Fruit fly (Drosophila melanogaster): Measurements from ENCODE around the gene Cpr65Ay.

The Cpr65Ay gene

DNA sequence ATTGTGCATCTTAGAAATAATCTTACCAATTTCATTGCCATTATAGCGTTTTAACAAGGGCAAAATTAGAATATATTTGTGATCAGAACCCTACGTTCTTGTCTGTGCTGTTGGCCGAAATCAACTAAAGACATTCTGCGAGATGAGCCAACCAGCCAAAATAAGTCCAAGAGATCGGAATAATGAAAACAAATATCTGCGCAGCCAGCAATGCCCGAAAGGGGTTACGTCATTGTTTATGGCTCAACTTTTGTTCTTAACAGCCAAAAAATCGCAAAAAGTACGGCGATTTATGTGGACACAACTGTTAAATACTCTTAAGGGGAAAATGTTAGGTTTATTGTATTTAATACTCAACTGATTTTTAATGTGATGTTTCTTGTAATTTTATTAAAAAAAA, at the start of gene Cpr65Ay:
TSS of gene Cpr65Ay (minus strand) at position 101 of the 400 bp plus-strand sequence.
- TF ChIP-seq CG9797 (GFP tag; optimal IDR thresholded peaks at IDR 0.05), result no peak
- TF ChIP-seq slbo (GFP tag; IDR thresholded peaks at IDR 0.05), result 0 out of 2 replicates have a peak, but pooled peaks have one; percentile 13
- TF ChIP-seq CG11696 (GFP tag; IDR thresholded peaks at IDR 0.05), result no peak
- no peak for TF ChIP-seq CG34224 (GFP tag; IDR thresholded peaks at IDR 0.05; ENCODE audit: partially characterized antibody)
- no peak for TF ChIP-seq slp2 (GFP tag; optimal IDR thresholded peaks at IDR 0.05)
- no peak for TF ChIP-seq sqz (GFP tag; optimal IDR thresholded peaks at IDR 0.05)
- TF ChIP-seq luna (GFP tag; optimal IDR thresholded peaks at IDR 0.05), result no peak
- TF ChIP-seq sr (GFP tag; IDR thresholded peaks at IDR 0.05), result no peak

DNA sequence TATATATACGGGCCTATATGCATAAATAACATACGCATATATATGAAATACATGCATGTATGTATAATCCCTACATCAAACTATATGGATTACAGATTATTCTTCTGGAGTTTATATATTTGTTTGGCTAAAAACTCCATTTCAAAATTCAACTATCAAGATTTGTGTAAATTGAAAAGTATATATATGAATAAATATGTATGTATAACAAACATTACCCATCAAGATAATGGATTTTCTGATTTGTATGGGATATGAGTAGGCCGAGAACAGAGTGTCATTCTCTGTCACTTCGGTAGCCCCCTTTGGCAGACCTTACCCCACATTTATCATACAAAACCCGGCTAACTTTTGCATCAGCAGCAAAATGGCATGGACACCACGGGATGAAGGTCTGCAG, 41.7 kb upstream of the Cpr65Ay start, which contains the start of gene CG8219:
TSS of gene CG8219 (plus strand) at position 301 of the 400 bp plus-strand sequence.
- TF ChIP-seq Ets65A (GFP tag) (no peak), Dfd (GFP tag; optimal IDR thresholded peaks at IDR 0.05) (no peak)

DNA sequence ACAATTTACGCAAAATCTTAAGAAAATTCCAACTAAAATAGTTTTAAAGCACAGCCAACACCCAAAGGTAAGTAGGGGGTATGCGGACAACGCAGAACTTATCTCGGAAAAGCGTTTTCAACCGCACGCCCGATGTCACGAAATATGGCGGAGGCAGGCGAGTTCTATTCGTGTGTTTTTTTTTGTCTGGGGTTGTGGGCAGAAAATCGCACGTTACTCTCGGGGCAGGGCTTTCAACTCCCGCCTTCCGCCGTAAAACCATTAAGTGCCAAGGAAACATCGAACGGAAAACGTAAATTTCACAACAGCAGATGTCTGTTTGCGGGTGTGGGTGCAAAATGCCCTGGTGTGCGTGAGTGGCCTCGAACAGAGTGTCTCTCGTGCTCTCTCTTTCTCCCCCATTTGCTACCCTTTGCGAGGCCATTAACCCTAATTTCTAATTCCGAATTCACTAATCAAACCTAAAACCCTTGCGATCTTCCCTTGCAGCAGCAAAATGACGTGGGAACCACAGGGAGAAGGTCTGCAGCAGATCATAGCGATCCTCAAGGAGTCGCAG, 35.2 kb upstream of the Cpr65Ay start:
- TF ChIP-seq CG1832 (GFP tag; optimal IDR thresholded peaks at IDR 0.05) (peak; percentile 56), Scr (GFP tag; IDR thresholded peaks at IDR 0.05; ENCODE audit: partially characterized antibody) (0 out of 2 replicates have a peak, but pooled peaks have one; percentile 44), CG11723 (GFP tag; optimal IDR thresholded peaks at IDR 0.05) (no peak), CG10654 (GFP tag; optimal IDR thresholded peaks at IDR 0.05) (no peak), MESR4 (GFP tag; optimal IDR thresholded peaks at IDR 0.05) (peak; percentile 73), CG34422 (GFP tag; IDR thresholded peaks at IDR 0.05) (peak; percentile 17; the same call in 1 of the 3 replicates), inv (GFP tag; IDR thresholded peaks at IDR 0.05; ENCODE audit: partially characterized antibody) (0 out of 2 replicates have a peak, but pooled peaks have one; percentile 4), oc (tag; optimal IDR thresholded peaks at IDR 0.05) (no peak), YL-1 (GFP tag; optimal IDR thresholded peaks at IDR 0.05) (peak; percentile 24), CG4617 (GFP tag; optimal IDR thresholded peaks at IDR 0.05; ENCODE audit: borderline replicate concordance) (peak; percentile 68), ttk (GFP tag; IDR thresholded peaks at IDR 0.05) (peak; percentile 66), fd102C (GFP tag; optimal IDR thresholded peaks at IDR 0.05) (no peak), CG10321 (GFP tag; IDR thresholded peaks at IDR 0.05) (0 out of 2 replicates have a peak, but pooled peaks have one; percentile 28), HHEX (GFP tag; optimal IDR thresholded peaks at IDR 0.05) (no peak), ftz-f1 (GFP tag; optimal IDR thresholded peaks at IDR 0.05) (peak; percentile 95), cg (GFP tag; optimal IDR thresholded peaks at IDR 0.05) (peak; percentile 80), phol (tag; optimal IDR thresholded peaks at IDR 0.05) (peak; percentile 70), Sin3A (optimal IDR thresholded peaks at IDR 0.05) (peak; percentile 51)

DNA sequence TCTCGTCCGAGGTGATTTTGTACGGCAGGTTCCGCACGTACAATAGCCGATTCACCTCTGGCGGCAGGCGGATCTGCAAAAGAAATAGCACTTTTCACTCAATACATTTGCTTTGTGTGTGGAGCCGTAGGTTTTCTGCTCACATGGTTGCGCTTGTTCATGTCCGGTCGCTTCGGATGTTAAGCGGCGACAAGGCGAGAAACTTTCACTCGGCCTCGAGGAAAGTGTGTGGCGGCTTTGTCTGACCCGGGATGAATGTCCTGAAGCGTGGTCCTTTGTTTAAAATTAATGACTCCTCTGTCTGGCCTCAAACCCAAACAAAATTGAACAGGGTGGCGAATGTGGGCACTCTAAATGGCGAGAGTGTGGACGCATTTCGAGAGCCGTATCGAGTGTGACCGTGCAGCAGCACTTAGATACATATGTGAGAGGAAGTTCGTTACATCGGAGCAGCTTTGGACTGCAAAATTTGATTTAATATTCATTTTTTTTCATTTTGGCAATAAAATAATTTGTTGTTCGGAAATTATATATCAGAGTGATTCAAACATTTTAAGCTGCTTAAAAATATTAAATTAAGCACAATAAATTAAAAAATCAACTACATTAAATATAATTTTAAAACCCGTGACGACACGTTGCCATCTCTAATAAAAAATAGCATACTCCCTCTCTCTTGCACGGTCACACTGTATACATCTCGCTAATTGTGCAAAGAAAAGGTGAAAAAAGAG, 34.6 kb upstream of the Cpr65Ay start, which contains the start of the genes Sf3b6 and Tnpo:
TSS of gene Sf3b6 (minus strand) at position 358 of the 734 bp plus-strand sequence.
TSS of gene Tnpo (plus strand) at position 659 of the 734 bp plus-strand sequence.
- peak; percentile 70 for TF ChIP-seq fu2 (GFP tag; optimal IDR thresholded peaks at IDR 0.05)
- TF ChIP-seq CG2199 (GFP tag; IDR thresholded peaks at IDR 0.05), result 0 out of 3 replicates have a peak, but pooled peaks have one; percentile 37
- TF ChIP-seq YL-1 (GFP tag; optimal IDR thresholded peaks at IDR 0.05), result peak; percentile 86
- no peak for TF ChIP-seq CG18599 (GFP tag; optimal IDR thresholded peaks at IDR 0.05)
- TF ChIP-seq stwl (tag; optimal IDR thresholded peaks at IDR 0.05), result peak; percentile 47
- peak; percentile 89 for TF ChIP-seq CG15696 (tag; optimal IDR thresholded peaks at IDR 0.05)
- TF ChIP-seq pho (GFP tag; optimal IDR thresholded peaks at IDR 0.05), result peak; percentile 79
- peak; percentile 86 for TF ChIP-seq CG10209 (GFP tag; optimal IDR thresholded peaks at IDR 0.05)
- peak; percentile 47 for TF ChIP-seq CG7928 (GFP tag; optimal IDR thresholded peaks at IDR 0.05)
- no peak; the same call in 1 of the 2 replicates for TF ChIP-seq Ravus (GFP tag; IDR thresholded peaks at IDR 0.05)
- TF ChIP-seq grau (tag; optimal IDR thresholded peaks at IDR 0.05), result peak; percentile 87
- no peak for TF ChIP-seq BtbVII (GFP tag; optimal IDR thresholded peaks at IDR 0.05)
- TF ChIP-seq CG6765 (GFP tag; optimal IDR thresholded peaks at IDR 0.05), result peak; percentile 35
- TF ChIP-seq Aef1 (GFP tag; IDR thresholded peaks at IDR 0.05), result peak; percentile 87
- peak; percentile 90 for TF ChIP-seq CG3847 (GFP tag; IDR thresholded peaks at IDR 0.05)
- peak; percentile 92 for TF ChIP-seq CG13775 (GFP tag; optimal IDR thresholded peaks at IDR 0.05)
- no peak for TF ChIP-seq Sox102F (GFP tag; optimal IDR thresholded peaks at IDR 0.05)
- TF ChIP-seq Fer1 (GFP tag; optimal IDR thresholded peaks at IDR 0.05), result peak; percentile 70
